Worm (Caenorhabditis elegans) whole organism, mixed stage, embryonic: ENCODE measurements around the gene Y48C3A.20.

ENCODE experiments used
- M03D4.4 ChIP-seq: sonication (generic microtip); optimal IDR thresholded peaks from 2 replicates; lab custom pipeline; 2017; ENCODE audit warnings: mild to moderate bottlenecking, missing genetic modification characterization, missing compliant biosample characterization
- bed-3 ChIP-seq: fragments of 200-800 bp; sonication (Bioruptor generic); optimal IDR thresholded peaks from 3 replicates; lab custom pipeline; 2018; ENCODE audit warnings: mild to moderate bottlenecking, missing genetic modification characterization, moderate library complexity, missing compliant biosample characterization
- blmp-1 ChIP-seq: fragments of 150-350 bp; optimal IDR thresholded peaks from 2 replicates; lab custom pipeline; 2014; ENCODE audit warnings: missing biosample characterization, missing genetic modification characterization
- ceh-39 ChIP-seq: fragments of 150-350 bp; optimal IDR thresholded peaks from 2 replicates; lab custom pipeline; 2014; ENCODE audit warnings: missing biosample characterization, missing genetic modification characterization
- ceh-43 ChIP-seq: fragments of 200-800 bp; sonication (Bioruptor generic); optimal IDR thresholded peaks from 2 replicates; lab custom pipeline; 2018; ENCODE audit warnings: mild to moderate bottlenecking, missing genetic modification characterization, moderate library complexity, missing compliant biosample characterization
- ceh-83 ChIP-seq: fragments of 200-800 bp; sonication (Bioruptor generic); optimal IDR thresholded peaks from 2 replicates; lab custom pipeline; 2018; ENCODE audit warnings: mild to moderate bottlenecking, missing genetic modification characterization, missing compliant biosample characterization
- ces-1 ChIP-seq: fragments of 150-350 bp; optimal IDR thresholded peaks from 2 replicates; lab custom pipeline; 2014; ENCODE audit warnings: missing biosample characterization, missing genetic modification reagents, missing genetic modification characterization
- cnd-1 ChIP-seq: fragments of 200-800 bp; sonication (Bioruptor generic); optimal IDR thresholded peaks from 2 replicates; lab custom pipeline; 2018; ENCODE audit warnings: mild to moderate bottlenecking, missing genetic modification characterization, missing compliant biosample characterization
- drap-1 ChIP-seq: fragments of 200-800 bp; sonication (Bioruptor generic); optimal IDR thresholded peaks from 3 replicates; lab custom pipeline; 2018; ENCODE audit warnings: mild to moderate bottlenecking, missing genetic modification characterization, missing compliant biosample characterization
- elt-3 ChIP-seq: fragments of 150-350 bp; optimal IDR thresholded peaks from 2 replicates; lab custom pipeline; 2014; ENCODE audit warnings: missing biosample characterization, missing genetic modification characterization
- flh-1 ChIP-seq: fragments of 200-800 bp; sonication (Bioruptor generic); optimal IDR thresholded peaks from 2 replicates; lab custom pipeline; 2018; ENCODE audit warnings: mild to moderate bottlenecking, missing genetic modification characterization, moderate library complexity, missing compliant biosample characterization
- hlh-1 ChIP-seq: fragments of 150-350 bp; optimal IDR thresholded peaks from 2 replicates; lab custom pipeline; 2014; ENCODE audit warnings: missing biosample characterization, missing genetic modification reagents, missing genetic modification characterization
- lin-13 ChIP-seq: fragments of 150-350 bp; optimal IDR thresholded peaks from 2 replicates; lab custom pipeline; 2014; ENCODE audit warnings: missing biosample characterization, missing genetic modification characterization
- lin-32 ChIP-seq: fragments of 200-800 bp; sonication (Bioruptor generic); optimal IDR thresholded peaks from 2 replicates; lab custom pipeline; 2018; ENCODE audit warnings: mild to moderate bottlenecking, missing genetic modification characterization, missing compliant biosample characterization
- lsy-2 ChIP-seq: fragments of 150-350 bp; optimal IDR thresholded peaks from 2 replicates; lab custom pipeline; 2014; ENCODE audit warnings: missing biosample characterization, missing genetic modification characterization
- mep-1 ChIP-seq: fragments of 150-350 bp; optimal IDR thresholded peaks from 2 replicates; lab custom pipeline; 2017; ENCODE audit warnings: missing biosample characterization, missing genetic modification reagents, missing genetic modification characterization, inconsistent platforms
- mls-2 ChIP-seq: sonication (generic microtip); optimal IDR thresholded peaks from 2 replicates; lab custom pipeline; 2016; ENCODE audit warnings: mild to moderate bottlenecking, missing genetic modification characterization, moderate library complexity, missing compliant biosample characterization
- nhr-12 ChIP-seq: fragments of 150-350 bp; optimal IDR thresholded peaks from 2 replicates; lab custom pipeline; 2014; ENCODE audit warnings: missing biosample characterization, missing genetic modification characterization
- nhr-237 ChIP-seq: fragments of 150-350 bp; optimal IDR thresholded peaks from 2 replicates; lab custom pipeline; 2014; ENCODE audit warnings: missing biosample characterization, missing genetic modification characterization
- nhr-28 ChIP-seq: fragments of 150-350 bp; optimal IDR thresholded peaks from 2 replicates; lab custom pipeline; 2014; ENCODE audit warnings: missing biosample characterization, missing genetic modification characterization
- nhr-76 ChIP-seq: sonication (generic microtip); optimal IDR thresholded peaks from 2 replicates; lab custom pipeline; 2017; ENCODE audit warnings: missing biosample characterization, missing genetic modification characterization
- pha-4 ChIP-seq: fragments of 150-350 bp; optimal IDR thresholded peaks from 2 replicates; lab custom pipeline; 2018; ENCODE audit warnings: missing biosample characterization, missing genetic modification reagents, missing genetic modification characterization
- sem-2 ChIP-seq: fragments of 200-800 bp; sonication (Bioruptor generic); optimal IDR thresholded peaks from 2 replicates; lab custom pipeline; 2018; ENCODE audit warnings: mild to moderate bottlenecking, missing genetic modification characterization, missing compliant biosample characterization
- snpc-4 ChIP-seq: fragments of 150-350 bp; optimal IDR thresholded peaks from 2 replicates; lab custom pipeline; 2014; ENCODE audit warnings: missing biosample characterization, missing genetic modification characterization
- tbx-8 ChIP-seq: fragments of 200-800 bp; sonication (Bioruptor generic); optimal IDR thresholded peaks from 2 replicates; lab custom pipeline; 2018; ENCODE audit warnings: mild to moderate bottlenecking, missing genetic modification characterization, moderate library complexity, missing compliant biosample characterization
- unc-120 ChIP-seq: sonication (generic microtip); optimal IDR thresholded peaks from 2 replicates; lab custom pipeline; 2017; ENCODE audit warnings: missing genetic modification characterization, missing compliant biosample characterization; ENCODE audit not compliant: poor library complexity, severe bottlenecking
- unc-39 ChIP-seq: fragments of 150-350 bp; optimal IDR thresholded peaks from 2 replicates; lab custom pipeline; 2014; ENCODE audit warnings: missing biosample characterization, missing genetic modification characterization
- unc-62 ChIP-seq: fragments of 150-350 bp; optimal IDR thresholded peaks from 2 replicates; lab custom pipeline; 2014; ENCODE audit warnings: missing biosample characterization, missing genetic modification reagents, missing genetic modification characterization
- zip-8 ChIP-seq: fragments of 150-350 bp; optimal IDR thresholded peaks from 2 replicates; lab custom pipeline; 2014; ENCODE audit warnings: missing biosample characterization, missing genetic modification characterization

Y48C3A.20 gene

DNA sequence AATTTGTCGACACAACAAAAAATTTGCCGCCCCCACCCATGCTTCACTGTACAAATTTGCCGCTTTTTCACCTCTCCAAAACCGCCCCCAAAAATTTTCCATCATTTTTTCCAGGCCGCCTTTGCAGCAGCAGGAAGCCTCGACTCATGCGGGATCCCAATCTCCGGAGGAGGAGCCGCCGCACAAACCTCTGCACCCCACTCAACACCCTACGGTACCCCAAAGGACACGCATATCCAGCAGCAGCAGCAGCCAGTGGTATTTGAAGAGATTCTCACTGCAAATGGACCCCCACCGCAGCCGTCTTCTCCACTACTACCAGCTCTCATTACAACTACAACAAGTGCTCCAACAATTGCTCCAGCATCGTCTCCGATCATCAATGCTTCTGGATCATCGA is 13.7 kb downstream of the Y48C3A.20 start:
- TF ChIP-seq ceh-43 (GFP tag; lab: Kevin White, UChicago) (no peak), mep-1 (tag; lab: Kevin White, UChicago) (no peak), ceh-39 (tag; lab: Kevin White, UChicago) (no peak), lin-13 (tag; lab: Kevin White, UChicago) (no peak)
- TF ChIP-seq, all 35 proteins: peak for 0

DNA sequence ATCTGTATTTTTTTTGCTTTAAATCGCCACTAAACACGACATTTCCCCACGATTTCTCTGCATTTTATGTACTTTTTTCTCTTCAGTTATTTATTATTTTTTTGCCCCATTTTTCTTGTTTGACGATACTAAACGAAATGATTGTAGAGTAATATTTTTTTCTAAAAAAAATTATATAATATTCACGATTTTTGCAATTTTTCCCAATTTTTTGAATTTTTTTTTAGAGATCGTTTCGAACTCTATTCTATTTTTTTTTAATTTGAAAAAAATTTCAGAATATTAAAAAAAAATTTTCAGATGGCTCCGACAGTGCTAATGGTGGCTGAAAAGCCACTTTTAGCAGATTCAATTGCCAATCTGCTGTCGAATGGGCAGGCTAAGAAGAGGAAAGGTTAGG is 20.1 kb downstream of the Y48C3A.20 start, which contains the start of gene Y48C3A.14:
TSS of gene Y48C3A.14 (plus strand) at position 301 of the 400 bp plus-strand sequence.
- TF ChIP-seq ces-1 (GFP tag; lab: Kevin White, UChicago) = no peak
- TF ChIP-seq M03D4.4 = no peak
- TF ChIP-seq unc-39 = no peak
- no peak for TF ChIP-seq unc-62 (GFP tag; lab: Kevin White, UChicago)
- TF ChIP-seq bed-3 (GFP tag; lab: Kevin White, UChicago) = no peak
- TF ChIP-seq hlh-1 (tag; lab: Kevin White, UChicago) = no peak
- no peak for TF ChIP-seq drap-1 (GFP tag; lab: Kevin White, UChicago)
- TF ChIP-seq nhr-28 (tag; lab: Kevin White, UChicago) = no peak
- no peak for TF ChIP-seq sem-2 (GFP tag; lab: Kevin White, UChicago)
- no peak for TF ChIP-seq lin-13 (tag; lab: Kevin White, UChicago)
- TF ChIP-seq mls-2 (tag; lab: Kevin White, UChicago) = no peak
- no peak for TF ChIP-seq nhr-237 (tag; lab: Kevin White, UChicago)
- TF ChIP-seq ceh-39 (tag; lab: Kevin White, UChicago) = no peak

DNA sequence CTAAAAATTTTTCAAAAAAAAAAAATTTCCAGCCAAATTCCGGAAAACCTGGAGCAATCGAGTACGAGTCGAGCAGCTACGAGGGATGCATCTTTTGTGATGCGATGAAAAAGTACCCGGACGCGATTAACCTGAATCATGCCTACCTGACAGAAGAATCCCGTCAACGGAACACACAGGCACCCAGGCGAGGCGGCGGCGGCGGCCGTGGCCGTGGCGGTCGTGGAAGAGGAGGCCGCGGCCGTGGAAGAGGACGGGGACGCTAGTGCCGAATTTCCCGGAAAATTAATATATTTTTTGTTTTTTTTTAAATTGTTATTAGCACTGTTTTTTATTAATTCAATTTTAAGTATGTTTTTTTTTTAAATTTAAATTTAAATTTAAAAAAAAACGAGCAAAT is 32.1 kb downstream of the Y48C3A.20 start:
- TF ChIP-seq lsy-2 (tag; lab: Kevin White, UChicago) = no peak

DNA sequence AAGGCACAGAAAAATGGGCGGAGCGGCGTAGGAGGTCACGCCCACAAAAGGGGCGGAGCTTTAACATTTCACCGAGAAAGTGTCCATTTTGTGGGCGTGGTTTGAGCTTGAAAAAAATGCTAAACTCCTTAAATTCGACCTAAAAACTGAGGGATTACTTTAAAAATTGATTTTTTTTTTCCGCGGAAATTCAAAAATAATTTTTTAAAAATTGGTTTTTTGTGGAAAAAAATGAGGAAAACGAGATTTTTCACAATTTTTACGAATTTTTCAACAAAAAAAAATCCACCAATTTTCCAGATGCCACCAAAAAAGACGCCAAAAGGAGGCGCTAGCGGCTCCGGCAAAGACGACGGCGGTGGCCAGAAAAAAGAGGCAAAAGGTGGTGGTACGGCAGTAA is 33.3 kb downstream of the Y48C3A.20 start, which contains the start of gene pinn-4:
TSS of gene pinn-4 (plus strand) at position 301 of the 400 bp plus-strand sequence.
- TF ChIP-seq ceh-83 (GFP tag; lab: Kevin White, UChicago) (no peak), sem-2 (GFP tag; lab: Kevin White, UChicago) (no peak), tbx-8 (no peak), ceh-39 (tag; lab: Kevin White, UChicago) (no peak)

DNA sequence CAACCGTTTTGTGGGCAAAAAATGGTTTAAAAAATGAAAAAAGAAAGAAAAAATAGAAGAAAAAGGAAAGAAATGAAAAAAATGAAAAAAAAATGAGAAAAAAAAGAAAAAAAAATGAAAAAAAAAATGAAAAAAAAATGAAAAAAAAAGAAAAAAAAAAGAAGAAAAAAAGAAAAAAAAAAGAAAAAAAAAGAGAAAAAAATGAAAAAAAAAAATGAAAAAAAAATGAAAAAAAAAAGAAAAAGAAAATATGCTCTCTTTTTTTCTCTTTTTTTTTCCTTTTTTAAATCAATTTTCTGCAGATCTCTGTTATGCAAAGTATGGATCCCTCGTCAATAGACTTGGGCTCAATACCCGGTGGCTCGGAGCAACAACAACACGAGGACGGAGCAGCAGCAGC is 36.4 kb downstream of the Y48C3A.20 start, which contains the start of gene efl-2:
TSS of gene efl-2 (plus strand) at position 301 of the 400 bp plus-strand sequence.
- TF ChIP-seq lin-13 (tag; lab: Kevin White, UChicago) (no peak), elt-3 (tag; lab: Kevin White, UChicago) (no peak), lin-32 (GFP tag; lab: Kevin White, UChicago) (no peak), mls-2 (tag; lab: Kevin White, UChicago) (no peak), cnd-1 (tag; lab: Kevin White, UChicago) (no peak), lsy-2 (tag; lab: Kevin White, UChicago) (no peak)
- TF ChIP-seq, all 35 proteins: peak for 0

DNA sequence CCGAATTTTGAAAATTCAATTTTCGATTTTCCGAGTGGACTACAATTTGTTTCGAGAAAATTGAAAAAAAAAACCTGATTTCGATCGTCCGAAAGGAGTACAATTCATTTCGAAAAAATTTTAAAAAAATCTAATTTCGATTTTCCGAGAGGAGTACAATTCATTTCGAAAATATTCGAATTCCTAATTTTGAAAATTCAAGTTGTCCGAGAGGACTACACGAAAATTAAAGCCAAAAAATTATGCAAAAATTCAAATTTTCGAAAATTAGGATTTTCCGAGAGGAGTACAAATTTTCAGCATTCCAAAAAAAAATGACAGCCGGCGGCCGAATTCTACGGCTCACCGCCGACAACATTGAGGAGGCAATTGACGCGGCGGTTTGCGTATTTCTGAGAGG is 42.9 kb downstream of the Y48C3A.20 start, which contains the start of gene Y48C3A.18:
TSS of gene Y48C3A.18 (plus strand) at position 301 of the 400 bp plus-strand sequence.
- TF ChIP-seq ceh-43 (GFP tag; lab: Kevin White, UChicago) (no peak), snpc-4 (no peak), unc-39 (no peak), lsy-2 (tag; lab: Kevin White, UChicago) (no peak)

DNA sequence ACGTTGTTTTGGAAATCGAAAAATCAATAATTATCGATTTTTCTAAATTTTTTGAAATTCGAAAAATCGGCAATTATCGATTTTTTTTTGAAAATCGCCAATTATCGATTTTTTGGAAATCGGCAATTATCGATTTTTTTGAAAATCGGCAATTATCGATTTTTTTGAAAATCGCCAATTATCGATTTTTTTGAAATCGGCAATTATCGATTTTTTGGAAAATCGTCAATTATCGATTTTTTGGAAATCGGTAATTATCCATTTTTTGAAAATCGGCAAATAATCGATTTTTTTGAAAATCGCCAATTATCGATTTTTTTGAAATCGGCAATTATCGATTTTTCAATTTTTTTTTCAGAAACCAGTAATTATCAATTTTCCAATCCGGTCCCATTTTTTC is 44.7 kb downstream of the Y48C3A.20 start:
- TF ChIP-seq unc-120 (tag; lab: Kevin White, UChicago) (no peak), ceh-43 (GFP tag; lab: Kevin White, UChicago) (peak; percentile 90), pha-4 (no peak), ceh-39 (tag; lab: Kevin White, UChicago) (peak; percentile 14)

DNA sequence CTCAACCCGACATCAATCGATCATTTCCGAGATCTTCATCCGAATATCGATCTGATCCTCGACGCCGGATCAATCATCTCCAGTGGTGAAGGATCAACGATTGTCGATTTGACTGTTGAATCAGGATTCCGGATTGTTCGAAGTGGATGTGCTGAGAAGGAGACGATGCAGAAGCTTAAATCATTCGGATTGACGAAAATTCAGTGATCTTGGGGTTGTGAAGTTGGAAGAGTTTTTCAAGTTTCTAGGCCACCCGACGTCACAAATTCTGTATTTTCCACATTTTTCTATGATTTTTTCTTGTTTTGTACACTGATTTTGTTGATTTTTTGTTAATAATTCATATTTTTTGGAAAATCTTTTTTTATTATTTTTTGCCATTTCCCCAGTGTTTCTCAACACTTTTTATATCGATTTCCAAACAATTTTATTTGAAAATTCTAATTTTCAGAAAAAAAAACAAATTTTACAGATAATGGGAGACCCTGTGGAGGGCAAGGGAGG is 45.2 kb downstream of the Y48C3A.20 start, which contains the start of gene Y48E1C.1:
TSS of gene Y48E1C.1 (plus strand) at position 454 of the 504 bp plus-strand sequence.
- TF ChIP-seq drap-1 (GFP tag; lab: Kevin White, UChicago) = no peak
- no peak for TF ChIP-seq ces-1 (GFP tag; lab: Kevin White, UChicago)
- no peak for TF ChIP-seq blmp-1 (tag; lab: Kevin White, UChicago)
- no peak for TF ChIP-seq pha-4
- no peak for TF ChIP-seq zip-8 (tag; lab: Kevin White, UChicago)
- TF ChIP-seq snpc-4 = no peak
- TF ChIP-seq nhr-12 (tag; lab: Kevin White, UChicago) = no peak
- TF ChIP-seq unc-62 (GFP tag; lab: Kevin White, UChicago) = no peak
- no peak for TF ChIP-seq M03D4.4
- TF ChIP-seq nhr-76 (tag; lab: Kevin White, UChicago) = no peak
- TF ChIP-seq flh-1 = no peak
- TF ChIP-seq, all 35 proteins: peak for 0
